4 worm cellular contexts compared by ENCODE assay signal in the genomic region with DNA sequence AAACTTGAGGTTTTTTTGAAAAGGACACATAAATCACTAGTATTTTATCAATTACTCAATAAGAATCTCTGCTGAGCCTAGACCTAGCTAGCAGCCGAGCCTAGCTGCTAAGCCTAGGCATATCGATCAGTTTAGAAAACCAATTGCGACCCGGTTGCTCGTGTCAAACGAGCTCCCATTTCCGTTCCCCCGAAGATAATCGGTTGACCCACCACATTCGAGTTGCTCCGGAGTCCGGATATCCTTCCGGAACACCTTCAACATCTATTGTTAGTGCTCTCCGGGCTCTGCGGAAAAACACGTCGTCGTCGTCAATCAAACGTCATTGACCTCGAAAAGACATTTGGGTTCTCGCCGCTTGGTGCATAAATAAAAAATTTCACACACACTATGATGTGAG.
TF ChIP-seq lines count a peak whose summit lies in the region.

No protein-coding gene starts in this region.

TF ChIP-seq in whole organism, L1 larva, 84 proteins besides CTCF, POLR2A, EP300 and RAD21:
- TF ChIP-seq fkh-8 (tag; optimal IDR thresholded peaks at IDR 0.05; lab: Kevin White, UChicago) (peak; percentile 11), ceh-88 (GFP tag; IDR thresholded peaks at IDR 0.05; lab: Robert Waterston, UW) (no peak), elt-2 (tag; optimal IDR thresholded peaks at IDR 0.05; lab: Kevin White, UChicago) (no peak)

TF ChIP-seq in whole organism, L3 larva, 47 proteins besides CTCF, POLR2A, EP300 and RAD21:
- TF ChIP-seq tbx-2 (tag; optimal IDR thresholded peaks at IDR 0.05; lab: Kevin White, UChicago) (peak; percentile 56), daf-12 (tag; optimal IDR thresholded peaks at IDR 0.05; lab: Kevin White, UChicago) (no peak), eor-1 (tag; optimal IDR thresholded peaks at IDR 0.05; lab: Kevin White, UChicago) (no peak), pha-4 (tag; optimal IDR thresholded peaks at IDR 0.05; lab: Kevin White, UChicago) (no peak), lin-39 (tag; optimal IDR thresholded peaks at IDR 0.05; lab: Kevin White, UChicago) (no peak), lsy-12 (tag; optimal IDR thresholded peaks at IDR 0.05; lab: Kevin White, UChicago) (no peak)

TF ChIP-seq in whole organism, L4 larva, 104 proteins besides CTCF, POLR2A, EP300 and RAD21:
- TF ChIP-seq egl-43 (GFP tag; IDR thresholded peaks at IDR 0.05; lab: Robert Waterston, UW) (peak; percentile 76), hlh-11 (tag; optimal IDR thresholded peaks at IDR 0.05; lab: Kevin White, UChicago) (no peak), hlh-30 (tag; optimal IDR thresholded peaks at IDR 0.05; lab: Kevin White, UChicago; ENCODE audit: insufficient read depth) (no peak), D1046.2 (GFP tag; IDR thresholded peaks at IDR 0.05; lab: Robert Waterston, UW) (0 out of 2 replicates have a peak, but pooled peaks have one; percentile 16), F37D6.2 (tag; optimal IDR thresholded peaks at IDR 0.05; lab: Kevin White, UChicago) (no peak), Y5F2A.4 (GFP tag; optimal IDR thresholded peaks at IDR 0.05; lab: Kevin White, UChicago) (no peak), ceh-62 (tag; optimal IDR thresholded peaks at IDR 0.05; lab: Kevin White, UChicago) (no peak), set-16 (GFP tag; IDR thresholded peaks at IDR 0.05; lab: Robert Waterston, UW) (0 out of 2 replicates have a peak, but pooled peaks have one; percentile 11), spr-1 (tag; optimal IDR thresholded peaks at IDR 0.05; lab: Kevin White, UChicago) (no peak), daf-16 (GFP tag; optimal IDR thresholded peaks at IDR 0.05; lab: Kevin White, UChicago) (no peak), daf-16 (tag; optimal IDR thresholded peaks at IDR 0.05; lab: Kevin White, UChicago) (no peak), tag-97 (GFP tag; IDR thresholded peaks at IDR 0.05; lab: Robert Waterston, UW) (no peak), unc-62 (GFP tag; optimal IDR thresholded peaks at IDR 0.05 in 1 of 2; lab: Kevin White, UChicago) (peak in 1 of 2 experiments; percentile 21), unc-62 (tag; optimal IDR thresholded peaks at IDR 0.05; lab: Kevin White, UChicago) (no peak), zag-1 (tag; optimal IDR thresholded peaks at IDR 0.05; lab: Kevin White, UChicago) (no peak), mxl-3 (GFP tag; optimal IDR thresholded peaks at IDR 0.05; lab: Kevin White, UChicago) (no peak), pha-4 (GFP tag; IDR thresholded peaks at IDR 0.05; lab: Robert Waterston, UW) (no peak), pha-4 (tag; optimal IDR thresholded peaks at IDR 0.05; lab: Kevin White, UChicago) (no peak)

TF ChIP-seq in whole organism, young adult, 124 proteins besides CTCF, POLR2A, EP300 and RAD21:
- TF ChIP-seq K11D2.4 (GFP tag; IDR thresholded peaks at IDR 0.05; lab: Robert Waterston, UW) (no peak), nfyb-1 (GFP tag; IDR thresholded peaks at IDR 0.05; lab: Robert Waterston, UW) (0 out of 2 replicates have a peak, but pooled peaks have one; percentile 39), cebp-2 (GFP tag; IDR thresholded peaks at IDR 0.05; lab: Robert Waterston, UW) (0 out of 2 replicates have a peak, but pooled peaks have one; percentile 38)
